Fruit fly (Drosophila melanogaster): Measurements from ENCODE around the gene alpha-Est9.

alpha-Est9 gene

dm6 chr3R:7504989-7505761, at the start of gene alpha-Est9:
TSS of gene alpha-Est9 (minus strand) at chr3R:7505098.
- TF ChIP-seq CG12605 (GFP tag; IDR thresholded peaks at IDR 0.05) (no peak), fd96Ca (GFP tag; IDR thresholded peaks at IDR 0.05) (no peak), Pif1A (GFP tag; optimal IDR thresholded peaks at IDR 0.05) (no peak), CG13204 (GFP tag; optimal IDR thresholded peaks at IDR 0.05) (no peak), CG4496 (GFP tag; IDR thresholded peaks at IDR 0.05) (no peak), CG14655 (GFP tag; optimal IDR thresholded peaks at IDR 0.05) (no peak), CG10348 (GFP tag; IDR thresholded peaks at IDR 0.05) (no peak), Pif1B (GFP tag; optimal IDR thresholded peaks at IDR 0.05) (no peak), gl (tag; optimal IDR thresholded peaks at IDR 0.05) (no peak), CG9948 (tag; optimal IDR thresholded peaks at IDR 0.05) (no peak), CG34367 (tag; optimal IDR thresholded peaks at IDR 0.05) (no peak), CG15710 (tag; optimal IDR thresholded peaks at IDR 0.05) (no peak), CG17806 (tag; optimal IDR thresholded peaks at IDR 0.05) (no peak), EcR (GFP tag; optimal IDR thresholded peaks at IDR 0.05) (no peak)

- TF ChIP-seq CG17806 (tag; optimal IDR thresholded peaks at IDR 0.05): no peak
- no peak for TF ChIP-seq rn (GFP tag; IDR thresholded peaks at IDR 0.05)
- TF ChIP-seq CG10348 (GFP tag; IDR thresholded peaks at IDR 0.05): no peak
- TF ChIP-seq CG8159 (tag; optimal IDR thresholded peaks at IDR 0.05): no peak
- TF ChIP-seq Pif1A (GFP tag; optimal IDR thresholded peaks at IDR 0.05): no peak
- TF ChIP-seq CG15710 (tag; optimal IDR thresholded peaks at IDR 0.05): no peak
- TF ChIP-seq CG34367 (tag; optimal IDR thresholded peaks at IDR 0.05): no peak
- TF ChIP-seq CG32121 (GFP tag; IDR thresholded peaks at IDR 0.05): no peak
- TF ChIP-seq CG9948 (tag; optimal IDR thresholded peaks at IDR 0.05): no peak
- TF ChIP-seq gl (tag; optimal IDR thresholded peaks at IDR 0.05): no peak
- TF ChIP-seq CG14655 (GFP tag; optimal IDR thresholded peaks at IDR 0.05): no peak
- TF ChIP-seq Ets98B (GFP tag; IDR thresholded peaks at IDR 0.05): no peak
- no peak for TF ChIP-seq Pif1B (GFP tag; optimal IDR thresholded peaks at IDR 0.05)
- no peak for TF ChIP-seq D1 (tag; optimal IDR thresholded peaks at IDR 0.05)
- no peak for TF ChIP-seq CG12605 (GFP tag; IDR thresholded peaks at IDR 0.05)
- TF ChIP-seq CG13204 (GFP tag; optimal IDR thresholded peaks at IDR 0.05): no peak
- TF ChIP-seq Snoo (tag; optimal IDR thresholded peaks at IDR 0.05): no peak
- no peak for TF ChIP-seq CG4496 (GFP tag; IDR thresholded peaks at IDR 0.05)
These were observed 46.8 kb upstream of the alpha-Est9 start, which contains the start of gene CG45545 for dm6 chr3R:7551708-7552107. TSS of gene CG45545 (plus strand) at chr3R:7552008.

dm6 chr3R:7548808-7549744, 44.2 kb upstream of the alpha-Est9 start, which contains the start of gene alpha-Est1:
TSS of gene alpha-Est1 (minus strand) at chr3R:7549124.
- TF ChIP-seq rn (GFP tag; IDR thresholded peaks at IDR 0.05): no peak
- TF ChIP-seq CG12605 (GFP tag; IDR thresholded peaks at IDR 0.05): no peak
- TF ChIP-seq EcR (GFP tag; optimal IDR thresholded peaks at IDR 0.05): no peak
- TF ChIP-seq CG9948 (tag; optimal IDR thresholded peaks at IDR 0.05): no peak
- TF ChIP-seq Ets98B (GFP tag; IDR thresholded peaks at IDR 0.05): peak; percentile 24; the same call in 1 of the 2 replicates
- TF ChIP-seq Snoo (tag; optimal IDR thresholded peaks at IDR 0.05): no peak
- no peak for TF ChIP-seq CG15710 (tag; optimal IDR thresholded peaks at IDR 0.05)
- TF ChIP-seq CG14655 (GFP tag; optimal IDR thresholded peaks at IDR 0.05): peak; percentile 13
- TF ChIP-seq fd96Ca (GFP tag; IDR thresholded peaks at IDR 0.05): peak; percentile 43; the same call in 1 of the 3 replicates
- TF ChIP-seq CG8301 (tag; optimal IDR thresholded peaks at IDR 0.05): no peak
- TF ChIP-seq CG8159 (tag; optimal IDR thresholded peaks at IDR 0.05): no peak

dm6 chr3R:7541145-7541860, 36.4 kb upstream of the alpha-Est9 start, which contains the start of the genes alpha-Est3 and alpha-Est2:
TSS of gene alpha-Est3 (minus strand) at chr3R:7541631.
TSS of gene alpha-Est2 (plus strand) at chr3R:7541810.
- TF ChIP-seq CG8159 (tag; optimal IDR thresholded peaks at IDR 0.05) (no peak), CG32121 (GFP tag; IDR thresholded peaks at IDR 0.05) (no peak), D1 (tag; optimal IDR thresholded peaks at IDR 0.05) (no peak), Pif1A (GFP tag; optimal IDR thresholded peaks at IDR 0.05) (no peak)

dm6 chr3R:7538435-7538834, 33.5 kb upstream of the alpha-Est9 start, which contains the start of gene alpha-Est4:
TSS of gene alpha-Est4 (minus strand) at chr3R:7538615.
- TF ChIP-seq CG13204 (GFP tag; optimal IDR thresholded peaks at IDR 0.05) (no peak), CG4496 (GFP tag; IDR thresholded peaks at IDR 0.05) (no peak), CG8301 (tag; optimal IDR thresholded peaks at IDR 0.05) (no peak), rn (GFP tag; IDR thresholded peaks at IDR 0.05) (no peak), CG32121 (GFP tag; IDR thresholded peaks at IDR 0.05) (no peak), CG8159 (tag; optimal IDR thresholded peaks at IDR 0.05) (no peak), EcR (GFP tag; optimal IDR thresholded peaks at IDR 0.05) (no peak), CG15710 (tag; optimal IDR thresholded peaks at IDR 0.05) (no peak), CG10348 (GFP tag; IDR thresholded peaks at IDR 0.05) (no peak), CG17806 (tag; optimal IDR thresholded peaks at IDR 0.05) (no peak), Pif1B (GFP tag; optimal IDR thresholded peaks at IDR 0.05) (no peak), fd96Ca (GFP tag; IDR thresholded peaks at IDR 0.05) (no peak), CG9948 (tag; optimal IDR thresholded peaks at IDR 0.05) (no peak), Snoo (tag; optimal IDR thresholded peaks at IDR 0.05) (no peak), Ets98B (GFP tag; IDR thresholded peaks at IDR 0.05) (no peak), CG12605 (GFP tag; IDR thresholded peaks at IDR 0.05) (no peak)
